Worm (Caenorhabditis elegans) whole organism, L3 larva: ENCODE data around the gene mam-7.

ENCODE experiments used
- ama-1 ChIP-seq: fragments of 150-350 bp; optimal IDR thresholded peaks from 2 replicates; lab custom pipeline; 2018
- ceh-16 ChIP-seq: sonication (generic microtip); optimal IDR thresholded peaks from 2 replicates; lab custom pipeline; 2017; ENCODE audit warnings: missing biosample characterization, missing genetic modification characterization
- ceh-28 ChIP-seq: fragments of 150-350 bp; optimal IDR thresholded peaks from 2 replicates; lab custom pipeline; 2014; ENCODE audit warnings: missing biosample characterization, missing genetic modification reagents, missing genetic modification characterization
- daf-12 ChIP-seq: fragments of 150-350 bp; optimal IDR thresholded peaks from 2 replicates; lab custom pipeline; 2014; ENCODE audit warnings: missing biosample characterization, missing genetic modification reagents, missing genetic modification characterization
- egl-27 ChIP-seq: sonication (generic microtip); optimal IDR thresholded peaks from 4 replicates; lab custom pipeline; 2017; ENCODE audit warnings: missing biosample characterization, missing genetic modification reagents, missing genetic modification characterization
- egl-5 ChIP-seq: fragments of 150-350 bp; optimal IDR thresholded peaks from 2 replicates; lab custom pipeline; 2017; ENCODE audit warnings: missing biosample characterization, missing genetic modification reagents, missing genetic modification characterization, inconsistent platforms
- elt-1 ChIP-seq: fragments of 150-350 bp; optimal IDR thresholded peaks from 2 replicates; lab custom pipeline; 2014; ENCODE audit warnings: missing biosample characterization, missing genetic modification characterization
- elt-2 ChIP-seq: sonication (generic microtip); optimal IDR thresholded peaks from 2 replicates; lab custom pipeline; 2016; ENCODE audit warnings: missing genetic modification reagents, mild to moderate bottlenecking, missing genetic modification characterization, missing compliant biosample characterization
- eor-1 ChIP-seq, 2 experiments: fragments of 150-350 bp; optimal IDR thresholded peaks; 2 replicates each; lab custom pipeline; 2014 to 2018; ENCODE audit warnings: missing biosample characterization in 2 of 2, missing genetic modification characterization in 2 of 2
- fkh-10 ChIP-seq: sonication (generic microtip); optimal IDR thresholded peaks from 2 replicates; lab custom pipeline; 2017; ENCODE audit warnings: missing biosample characterization, missing genetic modification reagents, missing genetic modification characterization
- fkh-2 ChIP-seq: fragments of 150-350 bp; optimal IDR thresholded peaks from 2 replicates; lab custom pipeline; 2014; ENCODE audit warnings: missing biosample characterization, missing genetic modification reagents, missing genetic modification characterization
- fos-1 ChIP-seq: fragments of 150-350 bp; optimal IDR thresholded peaks from 2 replicates; lab custom pipeline; 2014; ENCODE audit warnings: missing biosample characterization, missing genetic modification characterization
- hmg-11 ChIP-seq: sonication (generic microtip); optimal IDR thresholded peaks from 2 replicates; lab custom pipeline; 2016; ENCODE audit warnings: missing genetic modification characterization, missing compliant biosample characterization
- jun-1 ChIP-seq: fragments of 150-350 bp; optimal IDR thresholded peaks from 2 replicates; lab custom pipeline; 2014; ENCODE audit warnings: missing biosample characterization, missing genetic modification reagents, missing genetic modification characterization
- lin-15B ChIP-seq: fragments of 150-350 bp; optimal IDR thresholded peaks from 2 replicates; lab custom pipeline; 2014; ENCODE audit warnings: missing biosample characterization, missing genetic modification characterization
- lin-39 ChIP-seq: fragments of 150-350 bp; optimal IDR thresholded peaks from 2 replicates; lab custom pipeline; 2018; ENCODE audit warnings: missing biosample characterization, missing genetic modification reagents, missing genetic modification characterization
- lsy-12 ChIP-seq: sonication (generic microtip); optimal IDR thresholded peaks from 2 replicates; lab custom pipeline; 2016; ENCODE audit warnings: mild to moderate bottlenecking, missing genetic modification characterization, missing compliant biosample characterization
- mdl-1 ChIP-seq: fragments of 150-350 bp; optimal IDR thresholded peaks from 2 replicates; lab custom pipeline; 2014; ENCODE audit warnings: missing biosample characterization, missing genetic modification characterization
- nhr-11 ChIP-seq: fragments of 150-350 bp; optimal IDR thresholded peaks from 2 replicates; lab custom pipeline; 2014; ENCODE audit warnings: missing biosample characterization, missing genetic modification characterization
- nhr-23 ChIP-seq: fragments of 150-350 bp; optimal IDR thresholded peaks from 2 replicates; lab custom pipeline; 2014; ENCODE audit warnings: missing biosample characterization, missing genetic modification reagents, missing genetic modification characterization
- nhr-237 ChIP-seq: fragments of 150-350 bp; optimal IDR thresholded peaks from 2 replicates; lab custom pipeline; 2014; ENCODE audit warnings: missing biosample characterization, missing genetic modification characterization
- nhr-25 ChIP-seq: sonication (generic microtip); optimal IDR thresholded peaks from 2 replicates; lab custom pipeline; 2017; ENCODE audit warnings: missing biosample characterization, missing genetic modification characterization
- nhr-28 ChIP-seq: fragments of 150-350 bp; optimal IDR thresholded peaks from 2 replicates; lab custom pipeline; 2014; ENCODE audit warnings: missing biosample characterization, missing genetic modification characterization
- nhr-43 ChIP-seq: sonication (generic microtip); optimal IDR thresholded peaks from 2 replicates; lab custom pipeline; 2016; ENCODE audit warnings: mild to moderate bottlenecking, missing genetic modification characterization, missing compliant biosample characterization; ENCODE audit not compliant: poor library complexity, severe bottlenecking
- pha-4 ChIP-seq: fragments of 150-350 bp; optimal IDR thresholded peaks from 2 replicates; lab custom pipeline; 2014; ENCODE audit warnings: missing biosample characterization, missing genetic modification reagents, missing genetic modification characterization
- pqm-1 ChIP-seq: fragments of 150-350 bp; optimal IDR thresholded peaks from 2 replicates; lab custom pipeline; 2017; ENCODE audit warnings: missing biosample characterization, missing genetic modification characterization, inconsistent platforms
- sea-2 ChIP-seq: fragments of 150-350 bp; sonication (generic microtip); optimal IDR thresholded peaks from 4 replicates; lab custom pipeline; 2014; ENCODE audit warnings: missing biosample characterization, missing genetic modification reagents, missing genetic modification characterization
- skn-1 ChIP-seq: fragments of 150-350 bp; optimal IDR thresholded peaks from 2 replicates; lab custom pipeline; 2014; ENCODE audit warnings: missing biosample characterization, missing genetic modification characterization
- snpc-4 ChIP-seq: fragments of 150-350 bp; optimal IDR thresholded peaks from 2 replicates; lab custom pipeline; 2014; ENCODE audit warnings: missing biosample characterization, missing genetic modification characterization
- tbx-2 ChIP-seq: sonication (generic microtip); optimal IDR thresholded peaks from 2 replicates; lab custom pipeline; 2016; ENCODE audit warnings: mild to moderate bottlenecking, missing genetic modification characterization, missing compliant biosample characterization
- unc-62 ChIP-seq: fragments of 150-350 bp; sonication (generic microtip); optimal IDR thresholded peaks from 4 replicates; lab custom pipeline; 2014; ENCODE audit warnings: missing biosample characterization, missing genetic modification reagents, missing genetic modification characterization
- zag-1 ChIP-seq: fragments of 150-350 bp; optimal IDR thresholded peaks from 2 replicates; lab custom pipeline; 2014; ENCODE audit warnings: missing biosample characterization, missing genetic modification characterization
- ztf-11 ChIP-seq: fragments of 150-350 bp; optimal IDR thresholded peaks from 2 replicates; lab custom pipeline; 2014; ENCODE audit warnings: missing biosample characterization, missing genetic modification characterization
- ztf-4 ChIP-seq: fragments of 150-350 bp; optimal IDR thresholded peaks from 2 replicates; lab custom pipeline; 2014; ENCODE audit warnings: missing biosample characterization, missing genetic modification characterization

The mam-7 gene

DNA sequence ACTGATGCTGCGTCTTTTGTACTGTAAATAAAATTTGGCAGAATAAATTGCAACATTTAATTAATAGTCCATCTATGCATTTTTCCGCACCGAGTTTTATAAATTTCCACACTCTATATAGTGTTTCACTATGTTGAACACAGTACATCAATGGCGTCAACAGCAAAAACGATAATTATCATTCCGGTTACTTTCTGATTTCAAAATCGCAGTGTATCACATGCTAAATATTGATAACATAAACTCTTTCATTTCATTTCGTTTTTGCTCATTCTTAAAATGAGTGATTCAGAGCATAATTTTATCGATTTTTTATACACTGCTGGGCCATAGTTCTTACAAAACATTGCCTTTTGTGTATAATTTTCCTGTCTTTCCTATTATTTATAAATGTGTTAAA is 29.4 kb downstream of the mam-7 start:
- no peak for TF ChIP-seq egl-5 (tag; lab: Kevin White, UChicago)
- TF ChIP-seq pha-4 (tag; lab: Kevin White, UChicago) = peak; percentile 43
- no peak for TF ChIP-seq mdl-1 (tag; lab: Kevin White, UChicago)
- TF ChIP-seq ceh-16 (tag; lab: Kevin White, UChicago) = no peak
- peak; percentile 2 for TF ChIP-seq ceh-28 (tag; lab: Kevin White, UChicago)
- TF ChIP-seq elt-2 (tag; lab: Kevin White, UChicago) = peak; percentile 71
- no peak for TF ChIP-seq skn-1 (tag; lab: Kevin White, UChicago)
- TF ChIP-seq nhr-11 = no peak
- TF ChIP-seq pqm-1 (tag; lab: Kevin White, UChicago) = peak; percentile 71
- TF ChIP-seq lsy-12 (tag; lab: Kevin White, UChicago) = no peak
- TF ChIP-seq tbx-2 (tag; lab: Kevin White, UChicago) = no peak
- TF ChIP-seq fkh-10 (GFP tag; lab: Kevin White, UChicago) = no peak

DNA sequence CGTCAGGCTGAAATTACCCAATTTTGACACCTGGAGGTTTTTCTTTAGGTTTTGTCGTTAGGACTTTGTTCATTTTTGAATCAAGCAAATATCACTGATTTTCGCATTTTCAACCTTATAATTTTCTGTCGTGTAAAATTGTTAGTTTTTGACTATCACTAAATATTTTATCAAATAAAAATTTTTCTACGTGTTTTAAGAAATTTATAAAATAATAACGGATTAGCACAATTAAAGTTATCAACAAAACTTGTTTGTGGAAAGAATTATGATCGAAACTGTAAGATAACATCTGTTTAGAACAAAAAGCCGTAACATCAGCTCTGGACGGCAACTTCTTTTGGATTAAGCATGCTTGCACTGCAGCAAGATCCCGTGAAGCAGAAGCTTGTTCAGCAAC is 29.9 kb downstream of the mam-7 start, which contains the start of gene cbp-2:
cbp-2 (plus strand) TSS at position 301 of the 400 bp plus-strand sequence.
- TF ChIP-seq fkh-10 (GFP tag; lab: Kevin White, UChicago) (no peak), fkh-2 (tag; lab: Kevin White, UChicago) (no peak), fos-1 (tag; lab: Kevin White, UChicago) (no peak), zag-1 (tag; lab: Kevin White, UChicago) (no peak), unc-62 (no peak), ztf-4 (tag; lab: Kevin White, UChicago) (no peak), nhr-237 (tag; lab: Kevin White, UChicago) (no peak), ceh-16 (tag; lab: Kevin White, UChicago) (no peak), sea-2 (no peak), egl-5 (tag; lab: Kevin White, UChicago) (no peak), jun-1 (tag; lab: Kevin White, UChicago) (no peak), hmg-11 (tag; lab: Kevin White, UChicago) (no peak), skn-1 (tag; lab: Kevin White, UChicago) (no peak), eor-1 (tag; optimal IDR thresholded peaks at IDR 0.05; lab: Kevin White, UChicago) (no peak), ztf-11 (tag; lab: Kevin White, UChicago) (no peak), lin-15B (tag; lab: Kevin White, UChicago) (no peak)

DNA sequence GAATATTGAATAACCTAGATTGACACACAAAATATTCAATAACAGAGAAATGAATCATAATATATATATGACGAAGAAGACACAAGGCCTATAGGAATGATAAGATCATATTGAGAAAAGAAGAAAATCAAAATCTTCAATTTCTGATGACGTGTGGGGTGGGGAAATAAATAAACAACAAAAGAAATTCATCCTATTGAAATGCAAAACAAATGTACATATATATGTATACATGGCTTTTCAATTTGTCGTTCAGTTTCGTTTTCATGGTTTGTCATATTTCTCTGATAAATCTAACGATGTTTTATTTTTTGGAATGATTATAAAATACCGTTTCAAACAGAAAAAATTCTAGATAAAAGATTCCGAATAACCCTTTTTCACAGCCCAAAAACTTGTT is 33.7 kb downstream of the mam-7 start, which contains the start of gene ttr-3:
ttr-3 (minus strand) TSS at position 101 of the 400 bp plus-strand sequence.
- TF ChIP-seq hmg-11 (tag; lab: Kevin White, UChicago) = no peak
- no peak for TF ChIP-seq fos-1 (tag; lab: Kevin White, UChicago)
- no peak for TF ChIP-seq skn-1 (tag; lab: Kevin White, UChicago)
- TF ChIP-seq, all 47 proteins: peak for 0

DNA sequence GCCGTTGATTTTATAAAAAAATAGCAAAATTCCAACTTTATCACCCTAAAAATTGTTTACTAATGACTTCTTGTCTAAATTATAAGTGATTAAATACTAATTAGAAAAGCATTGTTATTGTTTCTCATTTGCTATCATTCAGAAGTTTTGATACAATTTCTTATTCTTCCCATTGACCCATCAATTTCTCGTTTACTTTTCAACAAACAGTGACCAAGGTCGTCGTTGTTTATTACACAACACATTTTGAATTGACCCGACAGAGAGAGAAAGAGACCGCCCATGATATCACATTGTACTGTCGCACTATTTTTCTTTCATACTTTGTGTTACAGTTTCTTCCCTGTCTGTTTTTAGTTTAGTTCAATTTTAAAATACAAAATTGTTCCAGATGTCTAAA is 34.4 kb downstream of the mam-7 start, which contains the start of gene ttr-2:
ttr-2 (plus strand) TSS at position 392 of the 400 bp plus-strand sequence.
- TF ChIP-seq nhr-43 (tag; lab: Kevin White, UChicago) (no peak), fos-1 (tag; lab: Kevin White, UChicago) (no peak), elt-2 (tag; lab: Kevin White, UChicago) (no peak), egl-5 (tag; lab: Kevin White, UChicago) (no peak), ceh-16 (tag; lab: Kevin White, UChicago) (no peak), pqm-1 (tag; lab: Kevin White, UChicago) (no peak), nhr-23 (tag; lab: Kevin White, UChicago) (peak; percentile 3), nhr-11 (no peak), nhr-25 (peak; percentile 24)

DNA sequence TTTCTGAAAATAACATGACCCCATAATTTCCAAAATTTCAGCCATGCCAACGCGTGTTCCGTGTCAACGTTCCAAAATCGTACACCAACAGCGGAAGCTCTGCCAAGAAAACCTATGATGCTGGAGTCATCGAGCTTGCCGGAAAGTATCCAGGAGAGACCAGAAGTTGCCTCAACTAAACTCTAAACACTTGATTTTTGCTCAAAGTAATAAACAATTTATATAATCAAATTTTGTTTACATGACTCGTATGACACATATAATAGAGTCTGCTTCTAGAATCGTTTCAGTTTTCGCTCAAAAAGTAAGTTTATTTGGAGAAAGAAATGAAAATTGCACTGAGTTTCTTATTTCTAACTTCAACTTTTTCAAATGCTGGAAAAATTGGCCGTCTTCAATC is 35.8 kb downstream of the mam-7 start, which contains the start of gene ttr-1:
ttr-1 (plus strand) TSS at position 301 of the 400 bp plus-strand sequence.
- TF ChIP-seq skn-1 (tag; lab: Kevin White, UChicago) = no peak
- no peak for TF ChIP-seq elt-2 (tag; lab: Kevin White, UChicago)
- no peak for TF ChIP-seq ama-1 (lab: Kevin White, UChicago)
- TF ChIP-seq zag-1 (tag; lab: Kevin White, UChicago) = no peak
- no peak for TF ChIP-seq lin-39 (tag; lab: Kevin White, UChicago)
- no peak for TF ChIP-seq mdl-1 (tag; lab: Kevin White, UChicago)
- TF ChIP-seq daf-12 = no peak
- TF ChIP-seq ztf-11 (tag; lab: Kevin White, UChicago) = no peak
- TF ChIP-seq elt-1 (tag; lab: Kevin White, UChicago) = no peak
- no peak for TF ChIP-seq snpc-4 (tag; lab: Kevin White, UChicago)
- TF ChIP-seq egl-27 (tag; lab: Kevin White, UChicago) = no peak
- no peak for TF ChIP-seq nhr-28 (tag; lab: Kevin White, UChicago)
- no peak for TF ChIP-seq tbx-2 (tag; lab: Kevin White, UChicago)
- TF ChIP-seq lin-15B (tag; lab: Kevin White, UChicago) = no peak
